Fruit fly (Drosophila melanogaster): Measurements from ENCODE around the gene GstD7.
A peak's percentile ranks its signal among the peaks of the same experiment; 100 is the strongest.

GstD7 gene

DNA sequence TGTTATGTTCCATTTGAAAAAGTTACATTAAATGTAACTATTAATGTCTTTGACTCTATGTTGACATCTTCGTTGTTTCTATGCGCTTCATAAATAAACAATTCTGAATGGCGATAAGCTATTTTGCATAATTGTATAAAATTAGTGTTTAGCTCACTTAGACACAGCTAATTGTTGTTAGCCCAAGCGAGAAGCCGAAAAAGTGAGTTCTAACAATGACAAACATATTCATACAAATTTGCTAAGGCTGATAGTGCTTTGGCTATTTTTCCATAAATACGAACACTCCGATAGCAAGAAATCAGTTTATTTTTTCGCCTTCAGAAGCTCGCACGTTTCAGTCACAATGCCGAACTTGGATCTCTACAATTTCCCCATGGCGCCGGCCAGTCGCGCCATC is at the start of gene GstD7:
TSS of gene GstD7 (plus strand) at position 301 of the 400 bp plus-strand sequence.
- peak; percentile 18 for TF ChIP-seq kay (GFP tag; ENCODE audit: borderline replicate concordance)
- no peak for TF ChIP-seq Crg-1 (GFP tag; optimal IDR thresholded peaks at IDR 0.05)

DNA sequence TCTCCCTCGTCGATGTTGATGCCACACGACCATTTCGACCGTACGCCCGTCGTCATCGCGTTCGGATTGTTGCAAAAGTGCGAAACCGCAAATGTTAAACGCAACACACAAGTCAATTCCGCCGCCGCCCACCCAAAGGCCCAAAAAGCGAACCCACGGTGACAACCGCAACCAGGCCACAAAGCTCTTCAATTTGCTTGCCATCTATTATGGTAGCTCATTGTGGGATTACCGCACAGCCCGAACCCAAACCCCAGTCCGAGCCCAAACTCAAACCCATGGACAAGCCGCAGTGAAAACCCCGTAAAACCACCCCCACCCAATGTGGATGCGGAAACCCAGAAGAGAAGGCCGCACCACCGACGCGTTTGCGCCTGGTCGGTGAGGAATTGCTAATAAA is 48.5 kb upstream of the GstD7 start:
- no peak for TF ChIP-seq cnc (optimal IDR thresholded peaks at IDR 0.05)
- no peak for TF ChIP-seq toe (GFP tag; optimal IDR thresholded peaks at IDR 0.05)
- TF ChIP-seq CG5204 (GFP tag; optimal IDR thresholded peaks at IDR 0.05), result no peak
- no peak for TF ChIP-seq Hr96 (GFP tag; optimal IDR thresholded peaks at IDR 0.05)
- TF ChIP-seq kay (GFP tag; ENCODE audit: borderline replicate concordance), result no peak

DNA sequence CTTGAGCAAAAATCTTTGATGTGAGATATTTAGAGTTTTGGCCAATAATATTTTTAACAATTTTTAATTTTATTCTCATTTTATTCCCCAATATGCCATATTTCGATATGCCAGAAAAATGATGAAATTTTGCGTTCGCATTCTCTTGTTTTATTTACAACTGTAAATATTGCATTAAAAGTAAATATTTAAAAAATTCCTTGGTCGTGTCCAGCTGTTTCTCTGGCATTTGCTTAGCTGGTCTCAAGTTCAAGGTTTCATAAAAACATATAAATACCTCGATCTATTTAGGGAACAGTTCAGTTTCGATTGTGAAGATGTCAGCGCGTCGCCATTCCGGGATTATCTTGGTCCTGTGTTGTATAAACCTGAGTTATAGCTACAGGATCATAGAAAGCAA is 36.9 kb upstream of the GstD7 start, which contains the start of gene Sgsf:
TSS of gene Sgsf (plus strand) at position 301 of the 400 bp plus-strand sequence.
- no peak for TF ChIP-seq CG7101 (tag; optimal IDR thresholded peaks at IDR 0.05)
- TF ChIP-seq kay (GFP tag; ENCODE audit: borderline replicate concordance), result no peak
- no peak for TF ChIP-seq CG1620 (GFP tag; optimal IDR thresholded peaks at IDR 0.05)

DNA sequence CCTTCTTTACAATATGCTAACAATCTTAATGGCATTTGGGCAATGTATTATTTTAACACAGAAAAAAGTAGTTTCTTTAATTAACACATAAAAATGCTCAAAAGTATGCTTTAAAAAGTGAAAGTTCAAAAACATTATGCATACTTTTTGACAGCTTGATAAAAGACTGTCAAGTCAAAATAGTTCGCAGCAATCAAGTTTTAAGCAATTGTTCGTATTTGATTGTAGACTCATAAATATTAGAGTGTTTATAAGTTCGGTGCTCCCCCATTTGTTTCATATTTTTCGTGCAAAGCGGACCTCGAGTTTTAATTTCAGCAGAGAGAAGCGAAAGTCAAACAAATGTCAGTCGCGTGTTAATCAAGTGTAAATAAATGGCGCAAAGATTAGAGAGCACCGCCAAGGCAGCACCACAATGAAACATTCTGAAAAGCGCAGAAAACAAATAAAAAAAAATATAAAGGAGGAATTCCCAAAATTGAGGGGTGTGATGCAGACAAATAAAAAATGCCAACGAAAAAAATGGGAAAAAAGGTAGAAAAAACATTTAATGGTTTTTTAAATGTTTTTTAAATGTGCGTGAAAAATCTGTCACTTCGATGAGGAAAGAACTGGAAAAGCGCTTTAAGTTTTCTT is 33.3 kb upstream of the GstD7 start:
- no peak for TF ChIP-seq pad (GFP tag; optimal IDR thresholded peaks at IDR 0.05)
- TF ChIP-seq kay (GFP tag; ENCODE audit: borderline replicate concordance), result peak; percentile 54

DNA sequence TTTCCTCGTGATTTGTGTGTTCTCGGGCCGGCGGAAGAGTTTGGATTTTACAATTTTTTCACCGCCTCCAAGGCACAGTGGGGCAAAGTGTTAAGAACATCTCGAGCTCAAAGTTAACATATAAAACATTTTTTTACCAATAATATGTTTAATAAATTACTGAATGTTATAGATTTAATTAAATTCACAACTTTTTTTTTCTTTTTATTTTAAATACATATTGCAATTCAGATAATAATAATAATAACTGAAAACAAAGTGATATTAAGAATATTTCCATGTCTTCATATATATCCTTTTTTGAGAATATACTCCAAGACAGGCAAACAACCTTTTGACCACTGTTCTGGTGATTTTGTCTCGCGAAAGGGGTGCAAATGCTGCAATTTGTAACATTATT is 32.3 kb upstream of the GstD7 start:
- TF ChIP-seq Mnt (GFP tag; optimal IDR thresholded peaks at IDR 0.05), result no peak
- TF ChIP-seq cnc (optimal IDR thresholded peaks at IDR 0.05), result no peak
- TF ChIP-seq pad (GFP tag; optimal IDR thresholded peaks at IDR 0.05), result no peak
- TF ChIP-seq CG14711 (tag; optimal IDR thresholded peaks at IDR 0.05), result no peak
- TF ChIP-seq CG7045 (GFP tag; optimal IDR thresholded peaks at IDR 0.05), result no peak
- TF ChIP-seq CG1620 (GFP tag; optimal IDR thresholded peaks at IDR 0.05), result no peak
- no peak for TF ChIP-seq CG5204 (GFP tag; optimal IDR thresholded peaks at IDR 0.05)

DNA sequence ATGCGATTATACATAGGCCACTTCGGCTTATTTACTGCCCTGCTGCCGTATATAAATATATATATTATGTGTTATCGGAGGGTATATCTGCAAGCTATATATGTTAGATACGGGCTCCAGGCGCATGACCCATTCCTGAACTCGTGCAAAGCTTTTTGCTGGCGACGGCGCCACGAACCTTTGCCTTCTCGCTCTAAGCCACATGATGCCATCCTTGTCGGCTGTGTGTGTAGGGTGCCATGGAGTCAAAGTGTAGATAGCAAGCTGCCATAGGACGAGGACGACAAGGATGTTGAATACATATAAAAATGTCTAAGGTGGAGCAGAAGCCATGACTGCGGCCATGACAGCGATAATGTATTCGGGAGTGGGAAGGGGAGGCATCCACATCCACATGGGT is 30.6 kb upstream of the GstD7 start:
- TF ChIP-seq kay (GFP tag; ENCODE audit: borderline replicate concordance) (peak; percentile 45), bab1 (GFP tag; optimal IDR thresholded peaks at IDR 0.05) (no peak), cic (GFP tag; optimal IDR thresholded peaks at IDR 0.05) (no peak)

DNA sequence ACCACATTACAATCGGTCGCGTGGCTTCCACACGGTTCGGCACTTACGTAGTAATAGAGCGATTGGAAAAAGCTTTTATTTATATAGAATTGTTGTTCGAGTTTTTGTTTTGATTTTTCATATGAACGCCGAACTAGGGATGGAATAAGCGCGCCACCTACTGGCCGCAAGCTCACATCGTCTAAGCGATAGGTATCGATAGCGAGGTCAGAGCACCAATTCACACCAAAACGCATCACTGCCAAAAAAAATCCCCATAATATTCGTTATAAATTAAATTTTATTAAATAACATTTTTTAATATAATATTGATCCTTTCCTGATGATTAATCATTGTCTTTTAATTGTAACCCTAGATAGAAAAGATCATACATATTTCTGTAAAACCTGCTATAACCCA is 27.8 kb upstream of the GstD7 start, which contains the start of gene CG10038:
TSS of gene CG10038 (minus strand) at position 148 of the 400 bp plus-strand sequence.
- TF ChIP-seq CG1620 (GFP tag; optimal IDR thresholded peaks at IDR 0.05) (peak; percentile 4), toe (GFP tag; optimal IDR thresholded peaks at IDR 0.05) (peak; percentile 27), CG7101 (tag; optimal IDR thresholded peaks at IDR 0.05) (no peak), bab1 (GFP tag; optimal IDR thresholded peaks at IDR 0.05) (peak; percentile 39)

DNA sequence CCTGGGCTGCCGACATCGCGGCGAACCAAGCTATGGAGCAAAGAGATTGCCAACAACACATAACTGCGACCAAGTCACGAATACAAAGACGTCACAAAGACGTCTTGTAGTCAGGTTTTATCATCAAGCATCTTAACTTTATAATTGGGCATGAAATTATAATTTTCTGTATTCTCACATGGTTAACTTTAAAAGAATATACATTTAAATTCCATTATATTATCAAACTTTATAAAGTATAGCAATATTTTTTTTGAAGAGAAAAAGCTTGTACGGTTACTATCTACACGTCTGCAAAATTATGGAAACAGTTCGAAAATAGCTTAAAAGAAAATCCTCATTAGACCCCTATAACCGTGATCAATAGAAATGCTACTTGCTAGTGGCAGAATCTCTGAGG is 26.3 kb upstream of the GstD7 start, which contains the start of gene CG10041:
TSS of gene CG10041 (minus strand) at position 101 of the 400 bp plus-strand sequence.
- TF ChIP-seq CG12768 (GFP tag; optimal IDR thresholded peaks at IDR 0.05) (no peak), kay (GFP tag; ENCODE audit: borderline replicate concordance) (no peak), CG5204 (GFP tag; optimal IDR thresholded peaks at IDR 0.05) (no peak), CG33017 (tag; optimal IDR thresholded peaks at IDR 0.05) (no peak), CG7101 (tag; optimal IDR thresholded peaks at IDR 0.05) (no peak), Crg-1 (GFP tag; optimal IDR thresholded peaks at IDR 0.05) (no peak), Hr96 (GFP tag; optimal IDR thresholded peaks at IDR 0.05) (no peak), CG11617 (GFP tag; optimal IDR thresholded peaks at IDR 0.05) (no peak), CG14711 (tag; optimal IDR thresholded peaks at IDR 0.05) (no peak), tj (GFP tag; optimal IDR thresholded peaks at IDR 0.05) (no peak), cic (GFP tag; optimal IDR thresholded peaks at IDR 0.05) (no peak), cnc (optimal IDR thresholded peaks at IDR 0.05) (no peak), Mnt (GFP tag; optimal IDR thresholded peaks at IDR 0.05) (no peak), CG1620 (GFP tag; optimal IDR thresholded peaks at IDR 0.05) (no peak), CG7045 (GFP tag; optimal IDR thresholded peaks at IDR 0.05) (no peak), pad (GFP tag; optimal IDR thresholded peaks at IDR 0.05) (no peak)

DNA sequence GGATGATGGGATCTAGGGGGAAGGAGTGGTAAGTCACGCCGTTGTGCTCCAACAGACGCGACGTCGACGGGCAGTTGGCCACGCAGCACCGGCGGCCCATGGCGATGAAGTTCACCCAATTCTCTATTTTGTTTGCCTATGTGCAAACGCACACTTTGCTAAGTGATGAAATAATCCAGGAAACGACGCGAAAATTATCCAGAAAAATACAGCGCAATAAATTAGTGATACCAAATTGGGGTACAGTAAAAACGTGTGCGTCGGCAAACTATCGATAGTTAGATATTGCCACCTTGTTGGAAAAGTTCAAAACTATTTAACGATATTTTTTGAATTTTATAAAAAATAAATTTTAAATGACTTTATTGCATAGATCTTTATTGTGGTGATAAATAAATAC is 22.3 kb upstream of the GstD7 start, which contains the start of gene MBD-R2:
TSS of gene MBD-R2 (minus strand) at position 222 of the 400 bp plus-strand sequence.
- TF ChIP-seq CG7045 (GFP tag; optimal IDR thresholded peaks at IDR 0.05) (no peak), CG5204 (GFP tag; optimal IDR thresholded peaks at IDR 0.05) (no peak), CG11617 (GFP tag; optimal IDR thresholded peaks at IDR 0.05) (no peak), cic (GFP tag; optimal IDR thresholded peaks at IDR 0.05) (no peak), Mnt (GFP tag; optimal IDR thresholded peaks at IDR 0.05) (peak; percentile 31), bab1 (GFP tag; optimal IDR thresholded peaks at IDR 0.05) (peak; percentile 19), toe (GFP tag; optimal IDR thresholded peaks at IDR 0.05) (no peak)

Measured in whole organism, adult.